Worm (Caenorhabditis elegans) whole organism, midembryonic: ENCODE results near the gene srd-17.

Source experiments
- T22C8.4 ChIP-seq: fragments of 200-800 bp; sonication (Bioruptor generic); IDR thresholded peaks from 2 replicates; pipeline ENCODE4 v1.3.6; 2022; ENCODE audit warnings: missing genetic modification characterization, missing compliant biosample characterization
- cog-1 ChIP-seq: sonication (generic microtip); optimal IDR thresholded peaks from 2 replicates; lab custom pipeline; 2016; ENCODE audit warnings: missing genetic modification characterization, missing compliant biosample characterization
- flt-1 ChIP-seq: fragments of 200-800 bp; sonication (Bioruptor generic); IDR thresholded peaks from 2 replicates; pipeline ENCODE4 v1.3.6; 2022; ENCODE audit warnings: missing genetic modification characterization, missing compliant biosample characterization
- klf-2 ChIP-seq: fragments of 200-800 bp; sonication (Bioruptor generic); conservative IDR thresholded peaks from 2 replicates; pipeline ENCODE4 v1.3.6; 2022; ENCODE audit warnings: missing genetic modification reagents, missing genetic modification characterization, missing compliant biosample characterization
- med-1 ChIP-seq: sonication (generic microtip); optimal IDR thresholded peaks from 2 replicates; lab custom pipeline; 2017; ENCODE audit warnings: missing genetic modification characterization, mild to moderate bottlenecking, missing compliant biosample characterization, antibody characterized with exemption, missing genetic modification reagents; ENCODE audit not compliant: insufficient read depth
- ref-1 ChIP-seq: fragments of 200-800 bp; sonication (Bioruptor generic); conservative IDR thresholded peaks from 2 replicates; pipeline ENCODE4 v1.3.6; 2022; ENCODE audit warnings: missing genetic modification reagents, missing genetic modification characterization, missing compliant biosample characterization
- tab-1 ChIP-seq: fragments of 200-800 bp; sonication (Bioruptor generic); IDR thresholded peaks from 2 replicates; pipeline ENCODE4 v1.3.6; 2022; ENCODE audit warnings: missing genetic modification characterization, missing compliant biosample characterization
- ztf-23 ChIP-seq: fragments of 200-800 bp; sonication (Bioruptor generic); IDR thresholded peaks from 2 replicates; pipeline ENCODE4 v1.3.6; 2022; ENCODE audit warnings: missing genetic modification reagents, missing genetic modification characterization, missing compliant biosample characterization
- ztf-29 ChIP-seq: fragments of 200-800 bp; sonication (Bioruptor generic); IDR thresholded peaks from 2 replicates; pipeline ENCODE4 v1.3.6; 2022; ENCODE audit warnings: missing genetic modification reagents, missing genetic modification characterization, missing compliant biosample characterization

The srd-17 gene

DNA sequence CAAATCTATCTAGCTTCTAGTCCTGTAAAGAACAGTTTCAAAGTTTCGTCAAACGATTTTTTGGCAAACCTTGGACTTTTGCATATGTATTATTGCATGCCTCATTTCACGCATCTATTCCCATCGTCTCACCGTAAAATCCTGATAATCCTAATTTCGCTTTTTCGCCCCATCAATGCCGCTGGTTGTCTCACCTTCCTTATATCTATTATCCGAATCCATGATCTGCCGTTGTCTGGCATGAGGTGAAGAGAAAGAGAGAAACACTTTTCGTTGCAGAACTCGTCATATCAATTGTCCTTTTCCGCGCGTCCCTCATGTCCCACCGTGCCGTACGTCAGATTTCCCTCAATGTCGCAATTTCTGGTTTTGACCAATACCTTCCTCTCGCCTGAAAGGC lies 17.9 kb downstream of the srd-17 start, which contains the start of gene cut-2:
Gene cut-2, plus strand, starts transcription at position 365 of the 400 bp plus-strand sequence.
- TF ChIP-seq cog-1 (tag; lab: Kevin White, UChicago) (no peak), T22C8.4 (GFP tag; lab: Robert Waterston, UW) (no peak), ref-1 (GFP tag; lab: Robert Waterston, UW) (no peak), ztf-29 (GFP tag; lab: Robert Waterston, UW) (no peak), ztf-23 (GFP tag; lab: Robert Waterston, UW) (no peak)

- no peak for TF ChIP-seq ref-1 (GFP tag; lab: Robert Waterston, UW)
- TF ChIP-seq klf-2 (GFP tag; lab: Robert Waterston, UW), result no peak
- TF ChIP-seq T22C8.4 (GFP tag; lab: Robert Waterston, UW), result no peak
- TF ChIP-seq cog-1 (tag; lab: Kevin White, UChicago), result no peak
- no peak for TF ChIP-seq ztf-23 (GFP tag; lab: Robert Waterston, UW)
- TF ChIP-seq tab-1, result no peak
- TF ChIP-seq med-1, result no peak
- TF ChIP-seq ztf-29 (GFP tag; lab: Robert Waterston, UW), result no peak
- TF ChIP-seq flt-1, result no peak
Observed at ce11 chrV:13413301-13413700, 19.2 kb downstream of the srd-17 start.

ce11 chrV:13411992-13412298 lies 20.6 kb downstream of the srd-17 start:
- no peak for TF ChIP-seq T22C8.4 (GFP tag; lab: Robert Waterston, UW)
- TF ChIP-seq med-1, result no peak
- TF ChIP-seq flt-1, result no peak
- TF ChIP-seq klf-2 (GFP tag; lab: Robert Waterston, UW), result no peak
- no peak for TF ChIP-seq ref-1 (GFP tag; lab: Robert Waterston, UW)
- no peak for TF ChIP-seq ztf-29 (GFP tag; lab: Robert Waterston, UW)
- TF ChIP-seq ztf-23 (GFP tag; lab: Robert Waterston, UW), result no peak
- no peak for TF ChIP-seq cog-1 (tag; lab: Kevin White, UChicago)
- no peak for TF ChIP-seq tab-1

ce11 chrV:13411225-13411991 lies 21.1 kb downstream of the srd-17 start:
- TF ChIP-seq T22C8.4 (GFP tag; lab: Robert Waterston, UW) (no peak), med-1 (no peak), ref-1 (GFP tag; lab: Robert Waterston, UW) (no peak), ztf-23 (GFP tag; lab: Robert Waterston, UW) (no peak), cog-1 (tag; lab: Kevin White, UChicago) (no peak), flt-1 (no peak), klf-2 (GFP tag; lab: Robert Waterston, UW) (no peak), ztf-29 (GFP tag; lab: Robert Waterston, UW) (no peak), tab-1 (no peak)

DNA sequence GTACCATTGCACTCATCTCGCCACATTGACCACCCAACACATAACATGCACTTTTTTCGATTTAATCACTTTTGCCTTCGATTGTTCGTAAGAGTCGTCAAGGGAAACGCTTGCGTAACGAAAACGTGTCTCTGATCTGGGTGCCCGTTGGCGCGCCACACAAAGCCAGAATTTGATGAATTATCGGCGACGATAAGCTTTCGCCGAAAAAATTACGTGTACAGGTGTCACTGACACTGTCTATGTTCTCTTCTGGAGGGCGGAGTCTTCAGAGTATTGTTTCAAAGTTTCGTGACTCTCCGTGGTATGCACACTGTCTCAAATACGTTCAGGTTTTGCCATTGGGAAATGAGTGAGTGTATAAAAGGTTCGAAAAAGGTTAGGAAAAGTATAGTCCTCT lies 21.8 kb downstream of the srd-17 start, which contains the start of gene F53F1.4:
Gene F53F1.4, plus strand, starts transcription at position 390 of the 400 bp plus-strand sequence.
- no peak for TF ChIP-seq tab-1
- TF ChIP-seq ztf-23 (GFP tag; lab: Robert Waterston, UW), result no peak
- no peak for TF ChIP-seq ztf-29 (GFP tag; lab: Robert Waterston, UW)
- no peak for TF ChIP-seq T22C8.4 (GFP tag; lab: Robert Waterston, UW)
- no peak for TF ChIP-seq med-1
- no peak for TF ChIP-seq cog-1 (tag; lab: Kevin White, UChicago)
- no peak for TF ChIP-seq ref-1 (GFP tag; lab: Robert Waterston, UW)
- TF ChIP-seq flt-1, result no peak
- no peak for TF ChIP-seq klf-2 (GFP tag; lab: Robert Waterston, UW)

DNA sequence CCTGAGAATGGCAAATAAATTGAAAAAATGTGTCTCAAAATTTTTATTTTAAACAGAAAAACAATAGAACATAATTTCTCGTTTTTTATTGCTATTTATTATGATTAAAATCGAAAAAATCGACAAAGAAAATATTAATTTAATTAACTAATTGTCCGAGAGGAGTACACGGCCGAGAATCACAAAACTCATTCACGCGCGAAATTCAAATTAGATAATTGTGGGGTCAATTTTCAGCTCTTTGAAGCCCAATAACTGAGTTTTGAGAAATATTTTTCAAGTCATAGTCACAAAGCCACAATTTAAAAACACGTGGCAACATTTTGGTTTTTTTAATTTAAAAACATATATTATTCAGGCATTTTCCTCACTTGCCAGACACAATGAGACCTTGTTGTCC lies 23.4 kb downstream of the srd-17 start:
- TF ChIP-seq tab-1, result no peak

DNA sequence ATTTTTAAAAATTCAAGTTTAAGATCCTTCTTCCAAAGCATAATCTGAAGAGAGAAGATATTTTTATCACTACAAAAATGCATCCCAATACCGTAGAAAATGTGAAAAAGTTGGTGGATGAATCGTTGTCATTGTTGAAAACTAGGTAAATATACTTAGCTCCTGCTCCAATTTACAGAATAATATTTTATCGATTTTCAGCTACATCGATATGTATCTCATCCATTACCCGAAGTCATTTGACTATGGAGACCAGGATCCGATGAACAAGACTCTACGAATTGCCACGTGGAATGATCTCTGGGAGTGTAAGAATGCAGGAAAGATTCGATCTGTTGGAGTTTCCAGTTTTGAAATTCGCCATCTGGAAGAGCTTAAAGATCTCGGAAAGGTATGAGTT lies 24.1 kb downstream of the srd-17 start:
- TF ChIP-seq tab-1, result no peak
- TF ChIP-seq flt-1, result no peak

DNA sequence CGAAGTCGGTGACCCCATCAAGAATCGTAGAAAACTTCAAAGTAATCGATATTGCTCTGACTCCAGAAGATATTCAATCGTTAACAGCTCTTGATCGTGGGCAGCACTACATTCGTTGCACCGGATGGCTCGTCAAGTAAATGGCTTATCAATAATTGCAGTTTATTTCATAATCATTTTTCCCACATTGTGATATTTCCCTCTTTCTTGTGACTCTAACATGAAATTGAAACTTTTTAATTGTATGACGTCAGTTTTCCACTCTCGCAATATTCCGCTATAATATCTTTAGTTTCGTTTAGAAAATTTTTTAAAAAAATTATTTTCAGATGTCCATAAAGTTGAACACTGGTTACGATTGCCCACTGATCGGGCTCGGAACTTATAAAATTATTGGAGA lies 24.6 kb downstream of the srd-17 start, which contains the start of gene F53F1.3:
Gene F53F1.3, plus strand, starts transcription at position 330 of the 400 bp plus-strand sequence.
- no peak for TF ChIP-seq ztf-29 (GFP tag; lab: Robert Waterston, UW)
- no peak for TF ChIP-seq ref-1 (GFP tag; lab: Robert Waterston, UW)
- TF ChIP-seq cog-1 (tag; lab: Kevin White, UChicago), result no peak
- no peak for TF ChIP-seq ztf-23 (GFP tag; lab: Robert Waterston, UW)
- no peak for TF ChIP-seq med-1
- TF ChIP-seq T22C8.4 (GFP tag; lab: Robert Waterston, UW), result no peak
- TF ChIP-seq flt-1, result no peak
- no peak for TF ChIP-seq tab-1
- TF ChIP-seq klf-2 (GFP tag; lab: Robert Waterston, UW), result no peak

DNA sequence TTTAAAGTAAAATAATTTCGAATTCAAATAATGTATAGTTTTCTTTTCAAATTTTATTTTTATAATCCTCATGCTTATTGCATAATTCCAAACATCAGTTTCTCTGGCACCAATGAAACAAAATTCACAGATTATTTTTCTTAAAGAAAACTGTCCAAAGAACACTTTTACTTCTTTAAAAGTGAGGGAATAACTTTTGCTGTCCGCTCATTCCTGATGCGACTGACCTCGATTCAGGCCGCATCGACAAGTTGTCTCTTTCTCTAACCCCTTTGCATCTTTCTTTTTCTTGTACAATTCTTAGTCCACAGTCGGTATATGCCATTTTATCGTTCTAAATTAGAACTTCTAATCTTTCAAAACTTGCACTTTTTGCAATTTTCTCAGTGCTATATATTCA lies 26.0 kb downstream of the srd-17 start, which contains the start of gene F53F1.2:
Gene F53F1.2, plus strand, starts transcription at position 306 of the 400 bp plus-strand sequence.
- TF ChIP-seq ref-1 (GFP tag; lab: Robert Waterston, UW), result no peak
- TF ChIP-seq ztf-23 (GFP tag; lab: Robert Waterston, UW), result no peak
- TF ChIP-seq flt-1, result no peak
- no peak for TF ChIP-seq med-1
- TF ChIP-seq klf-2 (GFP tag; lab: Robert Waterston, UW), result no peak

ce11 chrV:13406032-13406431 lies 26.5 kb downstream of the srd-17 start, which contains the start of gene cutl-1:
Gene cutl-1 (minus strand): TSS chrV:13406114.
- TF ChIP-seq ztf-29 (GFP tag; lab: Robert Waterston, UW), result no peak
- no peak for TF ChIP-seq T22C8.4 (GFP tag; lab: Robert Waterston, UW)
- no peak for TF ChIP-seq tab-1
- TF ChIP-seq cog-1 (tag; lab: Kevin White, UChicago), result no peak
- no peak for TF ChIP-seq flt-1
- no peak for TF ChIP-seq klf-2 (GFP tag; lab: Robert Waterston, UW)
